Fruit fly (Drosophila melanogaster) S2 (cell line): ENCODE measurements around the gene Nthl1.
A peak's percentile ranks its signal among the peaks of the same experiment; 100 is the strongest.

ENCODE experiments used
- CG8478 ChIP-seq: fragments of >200 bp; optimal IDR thresholded peaks from 2 replicates; lab custom pipeline; 2018
- CTCF ChIP-seq, 2 experiments: fragments of >200 bp; optimal IDR thresholded peaks; 2 replicates each; lab custom pipeline; 2018

The Nthl1 gene

DNA sequence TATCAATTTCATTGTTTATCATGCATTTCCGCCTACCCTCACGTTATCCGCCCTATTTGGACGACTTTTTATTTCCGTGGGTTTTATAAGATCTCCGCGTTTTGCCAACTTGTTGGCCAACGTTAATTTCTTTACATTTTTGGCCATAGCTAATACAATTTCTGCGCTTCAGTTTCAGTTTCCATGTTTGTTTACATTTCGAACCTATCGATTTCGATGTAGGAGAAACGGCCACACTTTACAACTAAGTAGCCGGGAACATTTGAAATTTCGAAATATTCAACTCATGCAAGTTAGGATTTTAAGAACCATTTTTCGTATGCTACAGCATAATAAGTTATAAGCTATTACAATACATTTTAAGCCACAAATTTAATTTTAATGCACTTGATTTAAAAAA is at the start of gene Nthl1:
Nthl1 (minus strand) TSS at position 208 of the 400 bp plus-strand sequence.
- TF ChIP-seq CG8478 (lab: Kevin White, UChicago) (no peak), CTCF (optimal IDR thresholded peaks at IDR 0.05; lab: Kevin White, UChicago) (peak; percentile 13 to 31)

DNA sequence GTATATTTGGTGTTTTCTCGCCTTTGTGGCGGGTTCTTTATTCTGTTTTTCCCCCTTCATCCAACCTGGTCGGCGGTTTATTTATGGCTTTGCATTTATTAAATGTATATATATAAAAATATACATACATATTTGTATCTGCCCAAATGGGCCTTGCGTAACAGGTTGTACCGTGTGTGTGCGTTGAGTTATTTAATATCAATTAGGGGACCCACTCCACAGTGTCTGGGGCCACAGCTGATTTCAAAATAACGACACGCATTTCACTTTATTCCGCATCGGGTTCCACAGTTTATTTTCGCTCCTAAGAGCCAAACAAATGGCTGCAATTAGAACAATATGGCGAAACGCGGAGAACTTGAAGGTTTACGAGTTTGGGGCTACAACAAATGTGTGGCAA is 47.9 kb upstream of the Nthl1 start:
- TF ChIP-seq CG8478 (lab: Kevin White, UChicago): no peak
- TF ChIP-seq CTCF (optimal IDR thresholded peaks at IDR 0.05; lab: Kevin White, UChicago): no peak

DNA sequence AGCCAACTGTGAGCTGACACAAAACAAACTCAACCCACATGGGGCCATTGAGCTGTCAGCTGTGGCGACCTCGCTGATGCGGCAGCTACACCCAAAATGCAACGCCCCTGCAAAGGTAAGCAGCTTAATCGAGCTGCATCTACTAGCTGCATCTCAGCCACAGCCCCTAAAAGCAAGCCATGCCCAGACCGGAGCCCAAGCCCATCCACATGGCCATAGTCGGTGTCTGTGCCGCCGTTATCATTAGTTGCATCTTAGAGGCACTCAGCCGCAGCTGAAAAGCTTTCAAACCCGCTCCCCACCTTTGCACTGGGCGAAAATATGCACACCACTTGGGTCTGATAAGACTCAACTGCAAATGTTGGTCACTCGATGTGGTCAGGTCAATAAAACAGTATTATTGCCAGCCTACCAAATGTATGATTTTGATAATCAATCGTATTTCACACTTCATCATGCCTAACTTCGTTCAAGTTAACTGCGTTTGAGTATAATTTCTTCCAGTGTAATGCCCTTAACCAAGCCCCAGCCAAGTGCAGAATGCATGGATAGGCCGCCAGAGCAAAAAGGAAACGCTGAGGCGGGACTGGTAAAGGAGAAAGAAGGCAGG is 46.5 kb upstream of the Nthl1 start:
- TF ChIP-seq CTCF (optimal IDR thresholded peaks at IDR 0.05; lab: Kevin White, UChicago) (no peak), CG8478 (lab: Kevin White, UChicago) (no peak)

DNA sequence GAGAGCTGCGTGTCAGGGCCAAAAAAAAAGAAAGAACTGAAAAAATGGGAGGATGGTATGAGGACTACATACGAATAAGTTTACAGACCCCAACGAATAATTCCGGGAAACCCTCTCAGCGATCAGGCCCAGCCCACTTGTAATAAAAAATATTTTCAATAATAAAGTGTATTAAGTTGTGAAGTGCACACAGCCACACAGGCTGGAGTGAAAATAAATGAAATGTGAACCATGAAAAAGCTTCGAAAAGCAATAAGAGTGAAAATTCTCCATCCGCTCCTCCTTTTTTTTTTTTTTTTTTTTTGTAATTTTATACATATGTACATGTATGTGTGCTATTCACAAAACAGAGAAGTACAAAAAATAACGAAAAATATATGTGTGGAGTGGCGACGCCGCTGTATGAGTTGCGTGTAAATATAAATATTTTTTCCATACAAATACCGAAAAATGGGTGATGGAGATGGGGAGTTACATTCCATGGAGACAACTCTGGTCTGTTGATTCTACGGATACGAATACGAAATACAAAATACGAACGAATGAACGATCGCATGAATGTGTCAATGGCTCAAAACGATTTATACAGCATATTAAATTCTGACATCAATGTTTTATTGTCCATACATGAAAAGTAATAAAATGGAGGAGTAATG is 44.1 kb upstream of the Nthl1 start:
- TF ChIP-seq CTCF (optimal IDR thresholded peaks at IDR 0.05; lab: Kevin White, UChicago) (no peak), CG8478 (lab: Kevin White, UChicago) (no peak)

- TF ChIP-seq CTCF (optimal IDR thresholded peaks at IDR 0.05; lab: Kevin White, UChicago) (no peak), CG8478 (lab: Kevin White, UChicago) (no peak)
These were observed 43.1 kb upstream of the Nthl1 start for dm6 chr2L:20970792-20971191.

dm6 chr2L:20969674-20970297 is 42.1 kb upstream of the Nthl1 start:
- TF ChIP-seq CTCF (optimal IDR thresholded peaks at IDR 0.05; lab: Kevin White, UChicago) (no peak), CG8478 (lab: Kevin White, UChicago) (no peak)

DNA sequence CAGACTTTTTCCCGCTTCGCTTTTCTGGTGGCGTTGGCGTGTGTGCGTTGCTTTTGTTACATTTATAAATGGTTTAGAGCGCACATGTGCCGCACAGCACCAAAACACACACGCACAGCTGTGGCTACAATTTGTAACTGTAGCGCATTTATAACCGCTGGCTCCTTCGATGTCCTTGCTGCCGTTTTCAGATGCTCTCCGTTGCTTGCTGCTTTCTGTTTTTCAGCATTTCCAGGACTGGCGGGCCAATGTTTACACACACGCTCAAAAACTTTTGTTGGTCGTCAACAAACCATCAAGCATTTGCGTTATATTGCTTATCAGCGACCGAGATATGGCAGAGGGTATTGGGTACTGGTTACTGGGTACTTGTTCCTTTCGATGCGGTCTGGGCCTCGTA is 41.1 kb upstream of the Nthl1 start:
- TF ChIP-seq CTCF (optimal IDR thresholded peaks at IDR 0.05; lab: Kevin White, UChicago): no peak
- TF ChIP-seq CG8478 (lab: Kevin White, UChicago): no peak

DNA sequence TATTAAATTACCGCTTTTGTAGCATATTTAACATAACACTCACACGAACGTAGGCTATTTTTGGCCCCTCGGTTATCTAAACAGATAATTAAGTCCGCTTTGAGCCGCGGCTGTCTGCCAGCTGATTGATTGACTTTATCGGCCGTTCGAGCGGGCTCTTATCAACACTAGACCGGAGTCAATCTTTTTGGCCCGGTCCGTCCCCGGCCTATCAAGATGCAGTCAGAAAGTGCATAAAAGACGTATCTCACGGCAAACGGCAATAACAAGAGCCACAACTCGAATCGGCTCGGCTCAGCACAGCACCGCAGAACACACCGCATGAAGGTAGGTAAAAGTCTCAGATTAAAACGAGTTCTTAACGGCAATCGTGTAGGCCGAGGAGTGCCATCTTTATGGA is 37.3 kb upstream of the Nthl1 start:
- TF ChIP-seq CG8478 (lab: Kevin White, UChicago) (no peak), CTCF (optimal IDR thresholded peaks at IDR 0.05; lab: Kevin White, UChicago) (no peak)

DNA sequence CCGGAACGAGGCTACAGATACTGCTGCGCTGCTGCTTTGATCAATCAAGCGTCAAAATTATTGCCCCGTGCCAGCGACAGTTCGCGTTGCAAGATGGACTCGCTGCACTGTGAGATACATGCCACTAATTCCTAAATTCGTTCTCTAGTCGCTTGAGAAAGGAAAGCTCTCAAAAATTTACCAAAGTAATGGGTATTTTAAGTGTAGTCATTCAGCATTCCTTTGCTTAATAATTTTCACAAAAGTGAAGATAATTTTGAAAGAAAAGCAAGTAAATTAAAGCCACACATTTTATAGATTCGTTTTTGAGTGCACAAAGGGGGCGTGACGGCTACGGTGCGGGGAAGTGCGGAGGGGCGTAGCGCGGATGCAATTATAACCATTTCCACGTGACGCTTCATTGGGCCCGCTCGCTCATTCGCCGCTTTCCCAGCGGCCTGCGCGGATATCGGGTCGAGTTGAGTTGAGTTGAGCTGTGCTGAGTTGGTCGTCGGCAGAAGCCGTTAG is 32.4 kb upstream of the Nthl1 start:
- TF ChIP-seq CG8478 (lab: Kevin White, UChicago): no peak
- no peak for TF ChIP-seq CTCF (optimal IDR thresholded peaks at IDR 0.05; lab: Kevin White, UChicago)

DNA sequence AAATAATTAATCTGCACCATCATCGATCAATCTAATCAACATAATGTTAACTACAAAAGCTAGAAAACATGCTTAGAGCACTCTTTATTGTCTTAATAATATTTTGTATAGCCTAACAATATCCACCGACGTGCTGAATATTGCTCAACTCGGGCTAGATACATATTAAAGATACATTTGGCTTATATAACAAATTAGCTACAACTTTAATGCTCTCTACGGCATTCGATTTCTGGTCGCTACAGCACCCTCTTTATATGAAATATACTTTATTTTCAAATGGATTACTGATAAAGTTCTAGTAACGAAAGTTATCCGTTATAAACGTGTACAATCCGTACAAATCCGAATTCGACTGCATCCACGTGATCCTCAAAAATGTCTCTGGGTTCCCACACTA is 30.3 kb upstream of the Nthl1 start:
- TF ChIP-seq CTCF (optimal IDR thresholded peaks at IDR 0.05; lab: Kevin White, UChicago) (no peak), CG8478 (lab: Kevin White, UChicago) (no peak)

DNA sequence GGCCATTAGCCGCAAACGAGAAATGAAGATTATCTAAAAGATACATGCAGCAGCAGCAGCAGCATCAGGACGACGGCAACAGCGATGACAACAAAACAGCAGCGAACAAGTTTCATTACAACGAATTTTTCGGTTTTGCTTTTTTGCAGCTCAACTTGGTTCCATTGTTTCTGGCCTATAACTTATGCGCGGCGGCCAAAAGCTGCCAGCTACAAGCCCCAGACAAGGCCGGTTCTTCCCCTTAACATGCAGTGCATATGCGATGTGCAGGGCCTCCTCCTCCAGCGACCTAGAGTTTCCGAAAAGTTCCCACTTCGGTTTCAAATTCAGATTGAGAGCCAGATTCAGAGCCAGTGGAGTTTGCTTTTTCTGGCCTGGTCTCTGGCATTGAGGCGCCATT is 29.6 kb upstream of the Nthl1 start:
- no peak for TF ChIP-seq CTCF (optimal IDR thresholded peaks at IDR 0.05; lab: Kevin White, UChicago)
- no peak for TF ChIP-seq CG8478 (lab: Kevin White, UChicago)

DNA sequence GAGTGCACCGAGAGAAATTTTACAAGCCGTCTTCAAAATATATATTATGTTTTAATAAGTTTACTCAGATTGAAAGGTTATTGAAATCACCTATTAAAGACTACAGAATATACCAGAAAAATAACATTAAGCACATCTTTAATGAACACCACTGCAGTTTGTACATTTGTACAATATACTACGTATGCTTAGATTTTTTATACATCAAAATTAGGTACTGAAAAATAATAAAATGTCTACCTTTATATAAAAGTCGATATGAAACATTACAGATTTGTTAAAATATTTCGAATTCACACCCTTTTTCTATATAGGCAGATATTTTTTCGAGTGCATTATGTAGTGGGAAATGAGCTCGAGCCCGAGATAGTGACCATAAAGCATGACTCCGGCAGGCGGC is 29.2 kb upstream of the Nthl1 start:
- no peak for TF ChIP-seq CTCF (optimal IDR thresholded peaks at IDR 0.05; lab: Kevin White, UChicago)

DNA sequence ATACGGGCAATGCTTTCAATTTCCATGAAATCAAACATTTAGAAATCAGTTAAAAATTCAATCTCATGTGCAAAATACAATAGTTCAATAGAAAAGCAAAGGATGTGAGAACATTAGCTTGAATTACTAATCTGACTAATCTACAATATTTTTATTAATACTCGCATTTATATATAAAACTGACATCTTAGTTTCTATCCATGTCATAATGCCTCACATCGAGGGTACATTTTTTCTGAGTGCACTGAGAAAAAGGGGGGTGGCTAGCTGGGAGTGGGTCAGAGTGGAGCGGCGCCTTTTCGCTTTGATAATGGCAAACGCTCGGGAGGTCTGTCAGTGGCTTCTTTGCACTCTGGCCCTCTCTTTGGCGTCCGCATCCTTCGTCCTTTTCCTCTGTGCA is 23.7 kb upstream of the Nthl1 start:
- TF ChIP-seq CTCF (optimal IDR thresholded peaks at IDR 0.05; lab: Kevin White, UChicago) (no peak), CG8478 (lab: Kevin White, UChicago) (no peak)

DNA sequence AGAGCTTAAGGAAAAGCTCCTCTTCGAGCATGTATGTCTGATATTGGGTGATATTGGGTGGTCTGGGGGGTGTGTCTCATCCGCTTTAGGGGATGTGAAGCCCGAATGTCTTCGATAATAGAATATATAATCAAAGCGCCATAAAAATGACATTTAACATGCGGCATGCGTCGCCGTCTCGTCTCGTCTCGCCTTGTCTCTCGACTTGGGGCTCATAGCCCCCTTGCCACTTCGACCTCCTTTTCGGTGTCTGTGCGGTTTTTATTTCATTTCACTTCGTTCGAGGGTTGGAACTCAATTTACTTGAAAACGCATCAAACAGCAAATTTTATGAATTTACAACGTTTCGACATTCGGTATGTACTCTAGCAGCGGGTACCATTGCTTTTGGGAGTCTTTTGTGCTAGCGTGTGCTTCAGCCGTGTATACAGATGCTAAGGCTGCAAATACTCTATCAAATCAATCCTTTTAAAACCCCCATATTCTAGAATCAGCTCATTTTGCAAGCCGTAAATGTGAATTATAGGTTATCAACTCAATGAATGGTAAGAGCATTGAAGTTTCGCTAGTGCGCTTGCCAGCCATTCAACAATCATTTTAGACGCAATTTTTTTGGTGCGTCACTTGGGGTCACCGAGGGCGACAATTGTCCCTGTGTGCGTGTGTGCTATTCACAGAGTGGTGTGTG is 22.9 kb upstream of the Nthl1 start:
- no peak for TF ChIP-seq CTCF (optimal IDR thresholded peaks at IDR 0.05; lab: Kevin White, UChicago)
- no peak for TF ChIP-seq CG8478 (lab: Kevin White, UChicago)

DNA sequence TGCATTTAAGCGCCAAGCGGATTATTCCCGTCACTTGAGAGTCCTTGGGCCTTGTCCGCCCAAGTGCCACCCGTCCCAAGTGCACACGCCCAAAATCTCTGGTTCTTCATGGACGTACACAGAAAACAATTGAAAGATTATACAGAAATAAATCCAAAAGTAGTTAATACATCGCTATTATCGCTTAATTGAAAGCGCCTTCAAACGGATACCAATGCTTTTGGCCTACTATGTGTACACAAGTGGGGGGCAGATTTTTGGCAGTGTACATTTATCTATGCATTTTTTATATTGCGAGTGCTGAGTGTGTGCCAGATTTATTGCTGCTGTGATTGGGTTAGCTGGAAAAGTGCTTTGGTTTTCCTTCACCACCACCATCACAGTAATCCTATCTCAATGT is 21.0 kb upstream of the Nthl1 start:
- TF ChIP-seq CG8478 (lab: Kevin White, UChicago) (no peak), CTCF (optimal IDR thresholded peaks at IDR 0.05; lab: Kevin White, UChicago) (no peak)
